Worm (Caenorhabditis elegans) whole organism, early embryonic: ENCODE measurements around the gene ctl-2.

ENCODE experiments used
- B0310.2 ChIP-seq: sonication (generic microtip); optimal IDR thresholded peaks from 2 replicates; lab custom pipeline; 2016; ENCODE audit warnings: mild to moderate bottlenecking, missing genetic modification characterization, missing compliant biosample characterization
- F13C5.2 ChIP-seq: sonication (generic microtip); optimal IDR thresholded peaks from 2 replicates; lab custom pipeline; 2017; ENCODE audit warnings: mild to moderate bottlenecking, missing genetic modification characterization, inconsistent platforms, missing compliant biosample characterization
- ama-1 ChIP-seq: fragments of 150-350 bp; optimal IDR thresholded peaks from 2 replicates; lab custom pipeline; 2014
- ets-7 ChIP-seq: sonication (generic microtip); optimal IDR thresholded peaks from 2 replicates; lab custom pipeline; 2016; ENCODE audit warnings: missing genotype, missing genetic modification characterization, missing compliant biosample characterization
- flt-1 ChIP-seq: fragments of 200-800 bp; sonication (Bioruptor generic); IDR thresholded peaks from 2 replicates; pipeline ENCODE4 v1.3.6; 2022; ENCODE audit warnings: missing genetic modification characterization, missing compliant biosample characterization

DNA sequence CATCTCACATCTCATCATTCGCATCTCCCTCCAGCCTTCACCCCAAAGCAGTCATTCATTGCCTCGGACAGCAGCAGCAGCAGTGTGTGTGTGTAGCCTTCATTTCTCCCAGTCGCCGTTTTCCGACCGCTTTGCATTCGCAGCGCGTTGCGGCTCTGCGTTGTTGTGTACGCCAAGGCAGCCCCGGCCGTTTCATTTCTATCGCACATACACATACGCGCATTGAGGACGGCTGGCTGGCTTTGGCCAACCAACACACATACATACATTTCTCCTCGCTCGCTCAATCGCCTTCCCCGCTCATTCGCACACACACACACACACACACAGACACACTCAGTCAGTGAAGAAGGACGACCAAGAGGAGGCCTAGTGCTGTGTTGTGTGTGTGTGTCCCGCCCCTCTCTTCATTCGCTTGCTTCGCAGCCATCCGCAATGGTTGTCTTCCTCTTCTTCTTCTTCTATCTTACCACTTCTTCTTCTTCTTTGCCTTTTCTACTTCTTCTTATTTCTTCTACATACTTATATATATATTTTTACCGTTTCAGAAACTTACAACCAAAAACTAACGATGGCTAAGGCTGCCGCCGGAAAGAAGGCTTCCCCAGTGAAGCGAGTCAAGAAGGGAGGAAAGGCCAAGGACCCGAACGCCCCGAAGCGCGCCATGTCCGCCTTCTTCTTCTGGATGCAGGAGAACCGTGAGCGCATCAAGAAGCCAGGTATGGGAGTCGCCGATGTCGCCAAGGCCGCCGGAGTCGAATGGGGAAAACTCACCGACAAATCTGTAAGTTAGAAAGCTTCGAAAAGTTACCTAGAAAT is 51.5 kb downstream of the ctl-2 start, which contains the start of gene hmg-1.1:
- TF ChIP-seq ama-1, result peak; percentile 86
- peak; percentile 19; the same call in 1 of the 2 replicates for TF ChIP-seq flt-1 (GFP tag; lab: Robert Waterston, UW)
- no peak for TF ChIP-seq ets-7 (tag; lab: Kevin White, UChicago)
- no peak for TF ChIP-seq B0310.2
- TF ChIP-seq F13C5.2 (tag; lab: Kevin White, UChicago), result peak; percentile 82
